Fruit fly (Drosophila melanogaster) whole organism, embryonic: ENCODE data around the gene CG13070.

ENCODE experiments used
- BtbVII ChIP-seq: fragments of 200-800 bp; sonication (Bioruptor generic); optimal IDR thresholded peaks from 3 replicates; lab custom pipeline; 2017; ENCODE audit warnings: missing biosample characterization, mild to moderate bottlenecking, missing genetic modification characterization
- CG10366 ChIP-seq: fragments of 200-800 bp; sonication (Bioruptor generic); IDR thresholded peaks from 2 replicates; pipeline ENCODE4 v1.3.6; 2022; ENCODE audit warnings: missing biosample characterization, missing genetic modification characterization
- CG10654 ChIP-seq: fragments of 200-800 bp; sonication (Bioruptor generic); optimal IDR thresholded peaks from 2 replicates; lab custom pipeline; 2016; ENCODE audit warnings: missing biosample characterization, missing genetic modification characterization
- CG11085 ChIP-seq: fragments of 200-800 bp; sonication (Bioruptor generic); IDR thresholded peaks from 2 replicates; pipeline ENCODE4 v1.3.6; 2022; ENCODE audit warnings: missing biosample characterization, missing genetic modification characterization
- CG11247 ChIP-seq: fragments of 200-800 bp; sonication (Bioruptor generic); IDR thresholded peaks from 2 replicates; pipeline ENCODE4 v1.3.6; 2022; ENCODE audit warnings: missing biosample characterization, missing genetic modification characterization
- CG11723 ChIP-seq: fragments of 200-800 bp; sonication (Bioruptor generic); optimal IDR thresholded peaks from 2 replicates; lab custom pipeline; 2017; ENCODE audit warnings: missing biosample characterization, mild to moderate bottlenecking, missing genetic modification characterization
- CG12744 ChIP-seq: fragments of 200-800 bp; sonication (Bioruptor generic); optimal IDR thresholded peaks from 2 replicates; lab custom pipeline; 2016; ENCODE audit warnings: missing biosample characterization, missing genetic modification characterization
- CG14965 ChIP-seq: fragments of 200-800 bp; sonication (Bioruptor generic); optimal IDR thresholded peaks from 2 replicates; lab custom pipeline; 2016; ENCODE audit warnings: missing biosample characterization, missing genetic modification characterization, borderline replicate concordance
- CG1832 ChIP-seq: fragments of 200-800 bp; sonication (Bioruptor generic); optimal IDR thresholded peaks from 2 replicates; lab custom pipeline; 2017; ENCODE audit warnings: missing biosample characterization, mild to moderate bottlenecking, missing genetic modification characterization, inconsistent platforms
- CG31224 ChIP-seq: fragments of 200-800 bp; sonication (Bioruptor generic); IDR thresholded peaks from 2 replicates; pipeline ENCODE4 v1.3.6; 2022; ENCODE audit warnings: missing biosample characterization, missing genetic modification characterization
- CG3281 ChIP-seq: fragments of 200-800 bp; sonication (Bioruptor generic); optimal IDR thresholded peaks from 3 replicates; lab custom pipeline; 2017; ENCODE audit warnings: missing biosample characterization, mild to moderate bottlenecking, missing genetic modification characterization
- CG4360 ChIP-seq: fragments of 200-800 bp; sonication (Bioruptor generic); IDR thresholded peaks from 2 replicates; pipeline ENCODE4 v1.3.6; 2022; ENCODE audit warnings: missing biosample characterization, missing genetic modification characterization
- CG5245 ChIP-seq: fragments of 200-800 bp; sonication (Bioruptor generic); optimal IDR thresholded peaks from 3 replicates; lab custom pipeline; 2016; ENCODE audit warnings: missing biosample characterization, missing genetic modification characterization
- CG6175 ChIP-seq: fragments of 200-800 bp; sonication (Bioruptor generic); IDR thresholded peaks from 3 replicates; pipeline ENCODE4 v1.3.6; 2022; ENCODE audit warnings: missing biosample characterization, missing genetic modification characterization
- CG6683 ChIP-seq: fragments of 200-800 bp; sonication (Bioruptor generic); optimal IDR thresholded peaks from 2 replicates; lab custom pipeline; 2017; ENCODE audit warnings: missing biosample characterization, mild to moderate bottlenecking, missing genetic modification characterization, missing genetic modification reagents
- CG8478 ChIP-seq: fragments of >200 bp; optimal IDR thresholded peaks from 2 replicates; lab custom pipeline; 2018
- CG8944 ChIP-seq: fragments of 200-800 bp; sonication (Bioruptor generic); optimal IDR thresholded peaks from 3 replicates; lab custom pipeline; 2016; ENCODE audit warnings: missing biosample characterization, missing genetic modification characterization
- D19A ChIP-seq: fragments of 200-800 bp; optimal IDR thresholded peaks from 3 replicates; lab custom pipeline; 2019; ENCODE audit warnings: missing biosample characterization, mild to moderate bottlenecking, missing genetic modification characterization, moderate library complexity
- Dad ChIP-seq: fragments of 200-800 bp; sonication (Bioruptor generic); optimal IDR thresholded peaks from 3 replicates; lab custom pipeline; 2016; ENCODE audit warnings: missing biosample characterization, missing genetic modification characterization
- Deaf1 ChIP-seq: fragments of 200-800 bp; optimal IDR thresholded peaks from 3 replicates; lab custom pipeline; 2019; ENCODE audit warnings: missing biosample characterization, mild to moderate bottlenecking, missing genetic modification characterization, moderate library complexity
- Dp ChIP-seq: fragments of 200-800 bp; sonication (Bioruptor generic); optimal IDR thresholded peaks from 2 replicates; lab custom pipeline; 2018; ENCODE audit warnings: missing biosample characterization, mild to moderate bottlenecking, missing genetic modification characterization, moderate library complexity
- GATAe ChIP-seq: fragments of 200-800 bp; sonication (Bioruptor generic); conservative IDR thresholded peaks from 2 replicates; pipeline ENCODE4 v1.3.6; 2022; ENCODE audit warnings: missing biosample characterization, missing genetic modification characterization
- H15 ChIP-seq: fragments of 200-800 bp; sonication (Bioruptor generic); IDR thresholded peaks from 3 replicates; pipeline ENCODE4 v1.3.6; 2022; ENCODE audit warnings: missing biosample characterization, missing genetic modification characterization
- Hr3 ChIP-seq: fragments of 200-800 bp; sonication (Bioruptor generic); optimal IDR thresholded peaks from 3 replicates; lab custom pipeline; 2016; ENCODE audit warnings: missing biosample characterization, missing genetic modification characterization
- Hr39 ChIP-seq: fragments of >200 bp; optimal IDR thresholded peaks from 2 replicates; lab custom pipeline; 2017
- MESR4 ChIP-seq: fragments of 200-800 bp; sonication (Bioruptor generic); optimal IDR thresholded peaks from 2 replicates; lab custom pipeline; 2018; ENCODE audit warnings: missing biosample characterization, mild to moderate bottlenecking, missing genetic modification characterization, moderate library complexity
- Meics ChIP-seq: fragments of 200-800 bp; sonication (Bioruptor generic); optimal IDR thresholded peaks from 2 replicates; lab custom pipeline; 2017; ENCODE audit warnings: missing biosample characterization, mild to moderate bottlenecking, missing genetic modification characterization
- Side ChIP-seq: fragments of 200-800 bp; sonication (Bioruptor generic); optimal IDR thresholded peaks from 2 replicates; lab custom pipeline; 2016; ENCODE audit warnings: missing biosample characterization, missing genetic modification characterization
- Vsx1 ChIP-seq: fragments of 200-800 bp; sonication (Bioruptor generic); optimal IDR thresholded peaks from 2 replicates; lab custom pipeline; 2017; ENCODE audit warnings: missing biosample characterization, mild to moderate bottlenecking, missing genetic modification characterization, missing genetic modification reagents
- ara ChIP-seq: fragments of 200-800 bp; sonication (Bioruptor generic); IDR thresholded peaks from 2 replicates; pipeline ENCODE4 v1.3.6; 2022; ENCODE audit warnings: missing biosample characterization, missing genetic modification characterization
- bcd ChIP-seq: fragments of 200-800 bp; sonication (Bioruptor generic); optimal IDR thresholded peaks from 2 replicates; lab custom pipeline; 2017; ENCODE audit warnings: missing biosample characterization, mild to moderate bottlenecking, missing genetic modification characterization
- btn ChIP-seq: fragments of 200-800 bp; sonication (Bioruptor generic); optimal IDR thresholded peaks from 2 replicates; lab custom pipeline; 2016; ENCODE audit warnings: missing biosample characterization, missing genetic modification characterization
- chinmo ChIP-seq: fragments of 200-800 bp; sonication (Bioruptor generic); IDR thresholded peaks from 4 replicates; pipeline ENCODE4 v1.3.6; 2022; ENCODE audit warnings: missing biosample characterization, missing genetic modification characterization; ENCODE audit not compliant: partially characterized antibody
- dan ChIP-seq: fragments of 200-800 bp; sonication (Bioruptor generic); IDR thresholded peaks from 2 replicates; pipeline ENCODE4 v1.3.6; 2022; ENCODE audit warnings: missing biosample characterization, missing genetic modification characterization
- danr ChIP-seq: fragments of 200-800 bp; sonication (Bioruptor generic); IDR thresholded peaks from 2 replicates; pipeline ENCODE4 v1.3.6; 2022; ENCODE audit warnings: missing biosample characterization, missing genetic modification characterization
- dimm ChIP-seq: fragments of 200-800 bp; sonication (Bioruptor generic); IDR thresholded peaks from 2 replicates; pipeline ENCODE4 v1.3.6; 2022; ENCODE audit warnings: missing biosample characterization, missing genetic modification characterization
- dmrt11E ChIP-seq: fragments of 200-800 bp; sonication (Bioruptor generic); optimal IDR thresholded peaks from 3 replicates; lab custom pipeline; 2018; ENCODE audit warnings: missing biosample characterization, mild to moderate bottlenecking, missing genetic modification characterization, moderate library complexity
- dysf ChIP-seq: fragments of 200-800 bp; sonication (Bioruptor generic); IDR thresholded peaks from 3 replicates; pipeline ENCODE4 v1.3.6; 2022; ENCODE audit warnings: missing biosample characterization, missing genetic modification characterization
- ftz-f1 ChIP-seq: fragments of 200-800 bp; sonication (Bioruptor generic); optimal IDR thresholded peaks from 2 replicates; lab custom pipeline; 2016; ENCODE audit warnings: missing biosample characterization, missing genetic modification characterization
- gt ChIP-seq: fragments of 200-800 bp; sonication (Bioruptor generic); IDR thresholded peaks from 2 replicates; pipeline ENCODE4 v1.3.6; 2022; ENCODE audit warnings: missing biosample characterization, missing genetic modification characterization
- hkb ChIP-seq, 2 experiments: fragments of 200-800 bp in 1 of 2; fragments of >200 bp in 1 of 2; sonication (Bioruptor generic) in 1 of 2; IDR thresholded peaks in 1 of 2; optimal IDR thresholded peaks in 1 of 2; 2 replicates each; pipeline versions ENCODE4 v1.3.6 to Lab custom; 2017 to 2022; ENCODE audit warnings: missing biosample characterization in 1 of 2, missing genetic modification characterization in 1 of 2
- klu ChIP-seq: fragments of 200-800 bp; sonication (Bioruptor generic); IDR thresholded peaks from 2 replicates; pipeline ENCODE4 v1.3.6; 2022; ENCODE audit warnings: missing biosample characterization, missing genetic modification characterization
- lilli ChIP-seq: fragments of 200-800 bp; sonication (Bioruptor generic); optimal IDR thresholded peaks from 3 replicates; lab custom pipeline; 2016; ENCODE audit warnings: missing biosample characterization, missing genetic modification characterization
- luna ChIP-seq: fragments of 200-800 bp; sonication (Bioruptor generic); optimal IDR thresholded peaks from 2 replicates; lab custom pipeline; 2016; ENCODE audit warnings: missing biosample characterization, missing genetic modification characterization
- nerfin-1 ChIP-seq: fragments of 200-800 bp; sonication (Bioruptor generic); optimal IDR thresholded peaks from 3 replicates; lab custom pipeline; 2019; ENCODE audit warnings: missing biosample characterization, mild to moderate bottlenecking, missing genetic modification characterization, moderate library complexity
- p53 ChIP-seq: fragments of 200-800 bp; sonication (Bioruptor generic); optimal IDR thresholded peaks from 2 replicates; lab custom pipeline; 2016; ENCODE audit warnings: missing biosample characterization, missing genetic modification characterization
- pnt ChIP-seq: fragments of 200-800 bp; sonication (Bioruptor generic); optimal IDR thresholded peaks from 3 replicates; lab custom pipeline; 2016; ENCODE audit warnings: missing biosample characterization, missing genetic modification characterization
- rib ChIP-seq: fragments of 200-800 bp; sonication (Bioruptor generic); IDR thresholded peaks from 2 replicates; pipeline ENCODE4 v1.3.6; 2022; ENCODE audit warnings: missing biosample characterization, missing genetic modification characterization
- sens-2 ChIP-seq: fragments of 200-800 bp; sonication (Bioruptor generic); IDR thresholded peaks from 2 replicates; pipeline ENCODE4 v1.3.6; 2022; ENCODE audit warnings: missing biosample characterization, missing genetic modification characterization
- shn ChIP-seq: fragments of 200-800 bp; sonication (Bioruptor generic); optimal IDR thresholded peaks from 3 replicates; lab custom pipeline; 2016; ENCODE audit warnings: missing biosample characterization, missing genetic modification characterization
- sim ChIP-seq: fragments of 200-800 bp; sonication (Bioruptor generic); IDR thresholded peaks from 2 replicates; pipeline ENCODE4 v1.3.6; 2022; ENCODE audit warnings: missing biosample characterization, missing genetic modification characterization
- vfl ChIP-seq: fragments of 200-800 bp; sonication (Bioruptor generic); optimal IDR thresholded peaks from 2 replicates; lab custom pipeline; 2016; ENCODE audit warnings: missing biosample characterization, missing genetic modification characterization
- yki ChIP-seq: fragments of >200 bp; optimal IDR thresholded peaks from 3 replicates; lab custom pipeline; 2018
- zfh2 ChIP-seq: fragments of 200-800 bp; sonication (Bioruptor generic); optimal IDR thresholded peaks from 2 replicates; lab custom pipeline; 2016; ENCODE audit warnings: missing biosample characterization, missing genetic modification characterization

The CG13070 gene

dm6 chr3L:16286258-16286657 is 23.1 kb downstream of the CG13070 start (continued):
- TF ChIP-seq CG10654 (GFP tag; lab: Kevin White, UChicago) (no peak), shn (no peak), MESR4 (GFP tag; lab: Kevin White, UChicago) (no peak), CG11723 (GFP tag; lab: Kevin White, UChicago) (no peak), BtbVII (no peak), GATAe (GFP tag; lab: Robert Waterston, UW) (no peak), rib (no peak), H15 (GFP tag; lab: Robert Waterston, UW) (no peak), CG1832 (GFP tag; lab: Kevin White, UChicago) (no peak), luna (GFP tag; lab: Kevin White, UChicago) (no peak), Hr39 (lab: Kevin White, UChicago) (no peak), Deaf1 (tag; lab: Kevin White, UChicago) (no peak), Vsx1 (GFP tag; lab: Kevin White, UChicago) (no peak), CG8478 (lab: Kevin White, UChicago) (no peak), vfl (GFP tag; lab: Kevin White, UChicago) (no peak), dimm (GFP tag; lab: Robert Waterston, UW) (no peak), yki (lab: Kevin White, UChicago) (no peak), CG10366 (no peak), btn (no peak), Side (GFP tag; lab: Kevin White, UChicago) (no peak), sens-2 (GFP tag; lab: Robert Waterston, UW) (no peak), dmrt11E (tag; lab: Kevin White, UChicago) (no peak), chinmo (GFP tag; lab: Robert Waterston, UW) (0 out of 4 replicates have a peak, but pooled peaks have one; percentile 47), p53 (GFP tag; lab: Kevin White, UChicago) (no peak), ftz-f1 (no peak), CG12744 (GFP tag; lab: Kevin White, UChicago) (no peak), CG14965 (GFP tag; lab: Kevin White, UChicago) (no peak), lilli (GFP tag; lab: Kevin White, UChicago) (no peak), CG11085 (GFP tag; lab: Robert Waterston, UW) (no peak), Dad (GFP tag; lab: Kevin White, UChicago) (no peak), zfh2 (GFP tag; lab: Kevin White, UChicago) (no peak), pnt (GFP tag; lab: Kevin White, UChicago) (peak; percentile 3), D19A (tag; lab: Kevin White, UChicago) (peak; percentile 45), hkb (optimal IDR thresholded peaks at IDR 0.05; lab: Kevin White, UChicago) (no peak), hkb (GFP tag; IDR thresholded peaks at IDR 0.05; lab: Robert Waterston, UW) (0 out of 2 replicates have a peak, but pooled peaks have one; percentile 22), Meics (GFP tag; lab: Kevin White, UChicago) (no peak), CG6683 (GFP tag; lab: Kevin White, UChicago) (no peak), CG3281 (GFP tag; lab: Kevin White, UChicago) (no peak), CG8944 (GFP tag; lab: Kevin White, UChicago) (no peak), Dp (GFP tag; lab: Kevin White, UChicago) (no peak), dysf (GFP tag; lab: Robert Waterston, UW) (peak; percentile 56; the same call in 2 of the 3 replicates), ara (no peak), Hr3 (GFP tag; lab: Kevin White, UChicago) (no peak), CG5245 (GFP tag; lab: Kevin White, UChicago) (no peak), CG11247 (GFP tag; lab: Robert Waterston, UW) (no peak), klu (GFP tag; lab: Robert Waterston, UW) (no peak), dan (no peak), sim (GFP tag; lab: Robert Waterston, UW) (no peak), CG4360 (GFP tag; lab: Robert Waterston, UW) (no peak), CG6175 (no peak), bcd (no peak), CG31224 (GFP tag; lab: Robert Waterston, UW) (no peak), danr (no peak), gt (GFP tag; lab: Robert Waterston, UW) (no peak), nerfin-1 (tag; lab: Kevin White, UChicago) (no peak)
